Fruit fly (Drosophila melanogaster) whole organism, embryonic: ENCODE results near the gene Gr63a.
A peak's percentile ranks its signal among the peaks of the same experiment; 100 is the strongest.

ENCODE experiments used
- Adf1 ChIP-seq: fragments of 200-800 bp; sonication (Bioruptor generic); IDR thresholded peaks from 2 replicates; pipeline ENCODE4 v1.3.6; 2022; ENCODE audit warnings: missing biosample characterization, missing genetic modification characterization
- Awh ChIP-seq: fragments of 200-800 bp; sonication (Bioruptor generic); IDR thresholded peaks from 2 replicates; pipeline ENCODE4, ENCODE4 v1.3.6; 2022; ENCODE audit warnings: missing biosample characterization, missing genetic modification characterization
- CG10321 ChIP-seq: fragments of 200-800 bp; sonication (Bioruptor generic); IDR thresholded peaks from 2 replicates; pipeline ENCODE4 v1.3.6; 2022; ENCODE audit warnings: missing biosample characterization, missing genetic modification characterization
- CG10565 ChIP-seq: fragments of 200-800 bp; sonication (Bioruptor generic); optimal IDR thresholded peaks from 3 replicates; lab custom pipeline; 2016; ENCODE audit warnings: missing biosample characterization, mild to moderate bottlenecking, missing genetic modification characterization
- CG10959 ChIP-seq: fragments of 200-800 bp; sonication (Bioruptor generic); IDR thresholded peaks from 2 replicates; pipeline ENCODE4 v1.3.6; 2022; ENCODE audit warnings: missing biosample characterization, missing genetic modification characterization
- CG10979 ChIP-seq: fragments of 200-800 bp; sonication (Bioruptor generic); optimal IDR thresholded peaks from 2 replicates; lab custom pipeline; 2018; ENCODE audit warnings: missing biosample characterization, mild to moderate bottlenecking, missing genetic modification characterization, moderate library complexity
- CG11247 ChIP-seq: fragments of 200-800 bp; sonication (Bioruptor generic); IDR thresholded peaks from 2 replicates; pipeline ENCODE4 v1.3.6; 2022; ENCODE audit warnings: missing biosample characterization, missing genetic modification characterization
- CG11504 ChIP-seq: fragments of 200-800 bp; sonication (Bioruptor generic); optimal IDR thresholded peaks from 3 replicates; lab custom pipeline; 2019; ENCODE audit warnings: missing biosample characterization, mild to moderate bottlenecking, missing genetic modification characterization, moderate library complexity
- CG15073 ChIP-seq: fragments of 200-800 bp; sonication (Bioruptor generic); optimal IDR thresholded peaks from 2 replicates; lab custom pipeline; 2016; ENCODE audit warnings: missing biosample characterization, missing genetic modification characterization
- CG15269 ChIP-seq: fragments of 200-800 bp; sonication (Bioruptor generic); optimal IDR thresholded peaks from 2 replicates; lab custom pipeline; 2018; ENCODE audit warnings: missing biosample characterization, mild to moderate bottlenecking, missing genetic modification characterization, moderate library complexity
- CG1529 ChIP-seq: fragments of 200-800 bp; sonication (Bioruptor generic); optimal IDR thresholded peaks from 3 replicates; lab custom pipeline; 2018; ENCODE audit warnings: missing biosample characterization, missing genetic modification characterization
- CG17829 ChIP-seq: fragments of 200-800 bp; optimal IDR thresholded peaks from 2 replicates; lab custom pipeline; 2019; ENCODE audit warnings: missing biosample characterization, mild to moderate bottlenecking, missing genetic modification characterization, moderate library complexity
- CG30403 ChIP-seq: fragments of 200-800 bp; sonication (Bioruptor generic); optimal IDR thresholded peaks from 3 replicates; lab custom pipeline; 2016; ENCODE audit warnings: missing biosample characterization, missing genetic modification characterization
- CG4360 ChIP-seq: fragments of 200-800 bp; sonication (Bioruptor generic); IDR thresholded peaks from 2 replicates; pipeline ENCODE4 v1.3.6; 2022; ENCODE audit warnings: missing biosample characterization, missing genetic modification characterization
- CG5180 ChIP-seq: fragments of 200-800 bp; sonication (Bioruptor generic); optimal IDR thresholded peaks from 3 replicates; lab custom pipeline; 2017; ENCODE audit warnings: missing biosample characterization, missing genetic modification characterization, mild to moderate bottlenecking, moderate library complexity, missing genetic modification reagents
- CG5245 ChIP-seq: fragments of 200-800 bp; sonication (Bioruptor generic); optimal IDR thresholded peaks from 3 replicates; lab custom pipeline; 2016; ENCODE audit warnings: missing biosample characterization, missing genetic modification characterization
- CG7372 ChIP-seq: fragments of 200-800 bp; sonication (Bioruptor generic); IDR thresholded peaks from 2 replicates; pipeline ENCODE4 v1.3.6; 2022; ENCODE audit warnings: missing biosample characterization, missing genetic modification characterization
- CG7839 ChIP-seq: fragments of 200-800 bp; sonication (Bioruptor generic); optimal IDR thresholded peaks from 3 replicates; lab custom pipeline; 2018; ENCODE audit warnings: missing biosample characterization, mild to moderate bottlenecking, missing genetic modification characterization, moderate library complexity
- CG8388 ChIP-seq: fragments of 200-800 bp; sonication (Bioruptor generic); optimal IDR thresholded peaks from 2 replicates; lab custom pipeline; 2019; ENCODE audit warnings: missing biosample characterization, mild to moderate bottlenecking, missing genetic modification characterization, moderate library complexity
- CG9609 ChIP-seq: fragments of 200-800 bp; sonication (Bioruptor generic); optimal IDR thresholded peaks from 3 replicates; lab custom pipeline; 2016; ENCODE audit warnings: missing biosample characterization, missing genetic modification characterization
- D19B ChIP-seq: fragments of 200-800 bp; sonication (Bioruptor generic); optimal IDR thresholded peaks from 2 replicates; lab custom pipeline; 2017; ENCODE audit warnings: missing biosample characterization, mild to moderate bottlenecking, missing genetic modification characterization
- Dbx ChIP-seq: fragments of 200-800 bp; sonication (Bioruptor generic); IDR thresholded peaks from 3 replicates; pipeline ENCODE4 v1.3.6; 2022; ENCODE audit warnings: missing biosample characterization, missing genetic modification characterization
- Dref ChIP-seq: fragments of 200-800 bp; sonication (Bioruptor generic); IDR thresholded peaks from 2 replicates; pipeline ENCODE4 v1.3.6; 2022; ENCODE audit warnings: missing biosample characterization, missing genetic modification characterization
- Fer2 ChIP-seq: fragments of 200-800 bp; sonication (Bioruptor generic); optimal IDR thresholded peaks from 2 replicates; lab custom pipeline; 2018; ENCODE audit warnings: missing biosample characterization, mild to moderate bottlenecking, missing genetic modification characterization, moderate library complexity
- HLHmδ ChIP-seq: fragments of 200-800 bp; sonication (Bioruptor generic); optimal IDR thresholded peaks from 2 replicates; lab custom pipeline; 2018; ENCODE audit warnings: missing biosample characterization, mild to moderate bottlenecking, missing genetic modification characterization, moderate library complexity
- Hr51 ChIP-seq, 2 experiments: fragments of 200-800 bp; sonication (Bioruptor generic); optimal IDR thresholded peaks; 2 replicates in 1 of 2; 3 replicates in 1 of 2; lab custom pipeline; 2016 to 2018; ENCODE audit warnings: missing biosample characterization in 2 of 2, missing genetic modification characterization in 2 of 2, mild to moderate bottlenecking in 1 of 2, moderate library complexity in 1 of 2
- MBD-R2 ChIP-seq: fragments of 200-800 bp; sonication (Bioruptor generic); IDR thresholded peaks from 2 replicates; pipeline ENCODE4 v1.3.6; 2022; ENCODE audit warnings: missing biosample characterization, missing genetic modification characterization
- PHDP ChIP-seq: fragments of 200-800 bp; sonication (Bioruptor generic); optimal IDR thresholded peaks from 3 replicates; lab custom pipeline; 2018; ENCODE audit warnings: missing biosample characterization, mild to moderate bottlenecking, missing genetic modification characterization, moderate library complexity
- Sox100B ChIP-seq: fragments of 200-800 bp; sonication (Bioruptor generic); optimal IDR thresholded peaks from 3 replicates; lab custom pipeline; 2018; ENCODE audit warnings: missing biosample characterization, mild to moderate bottlenecking, missing genetic modification characterization
- Sox102F ChIP-seq: fragments of 200-800 bp; sonication (Bioruptor generic); optimal IDR thresholded peaks from 2 replicates; lab custom pipeline; 2018; ENCODE audit warnings: missing biosample characterization, mild to moderate bottlenecking, missing genetic modification characterization, moderate library complexity
- Xbp1 ChIP-seq: fragments of 200-800 bp; sonication (Bioruptor generic); optimal IDR thresholded peaks from 3 replicates; lab custom pipeline; 2016; ENCODE audit warnings: missing biosample characterization, mild to moderate bottlenecking, missing genetic modification characterization
- ac ChIP-seq: fragments of 200-800 bp; sonication (Bioruptor generic); optimal IDR thresholded peaks from 3 replicates; lab custom pipeline; 2017; ENCODE audit warnings: missing biosample characterization, mild to moderate bottlenecking, missing genetic modification characterization
- amos ChIP-seq: fragments of 200-800 bp; sonication (Bioruptor generic); IDR thresholded peaks from 2 replicates; pipeline ENCODE4 v1.3.6; 2022; ENCODE audit warnings: missing biosample characterization, missing genetic modification characterization; ENCODE audit not compliant: partially characterized antibody
- caup ChIP-seq: fragments of 200-800 bp; sonication (Bioruptor generic); optimal IDR thresholded peaks from 3 replicates; lab custom pipeline; 2017; ENCODE audit warnings: missing biosample characterization, mild to moderate bottlenecking, missing genetic modification characterization, moderate library complexity; ENCODE audit not compliant: severe bottlenecking
- chif ChIP-seq, 2 experiments: fragments of 200-800 bp; sonication (Bioruptor generic); optimal IDR thresholded peaks; 3 replicates each; lab custom pipeline; 2016; ENCODE audit warnings: missing biosample characterization in 2 of 2, missing genetic modification characterization in 2 of 2
- dmrt99B ChIP-seq: fragments of 200-800 bp; sonication (Bioruptor generic); optimal IDR thresholded peaks from 2 replicates; lab custom pipeline; 2018; ENCODE audit warnings: missing biosample characterization, mild to moderate bottlenecking, missing genetic modification characterization, moderate library complexity
- eve ChIP-seq, 2 experiments: fragments of >200 bp; optimal IDR thresholded peaks; 2 replicates each; lab custom pipeline; 2017; ENCODE audit warnings: missing biosample characterization in 2 of 2, missing genetic modification characterization in 2 of 2
- exex ChIP-seq: fragments of 200-800 bp; sonication (Bioruptor generic); optimal IDR thresholded peaks from 4 replicates; lab custom pipeline; 2018; ENCODE audit warnings: missing biosample characterization, mild to moderate bottlenecking, missing genetic modification characterization, moderate library complexity
- gcm ChIP-seq: fragments of 200-800 bp; sonication (Bioruptor generic); optimal IDR thresholded peaks from 2 replicates; lab custom pipeline; 2019; ENCODE audit warnings: missing biosample characterization, mild to moderate bottlenecking, missing genetic modification characterization, moderate library complexity
- hbn ChIP-seq: fragments of 200-800 bp; sonication (Bioruptor generic); IDR thresholded peaks from 2 replicates; pipeline ENCODE4 v1.3.6; 2022; ENCODE audit warnings: missing biosample characterization, missing genetic modification characterization; ENCODE audit not compliant: partially characterized antibody
- inv ChIP-seq: fragments of 200-800 bp; sonication (Bioruptor generic); IDR thresholded peaks from 2 replicates; pipeline ENCODE4 v1.3.6; 2022; ENCODE audit warnings: missing biosample characterization, missing genetic modification characterization; ENCODE audit not compliant: partially characterized antibody
- lmd ChIP-seq: fragments of 200-800 bp; sonication (Bioruptor generic); IDR thresholded peaks from 2 replicates; pipeline ENCODE4 v1.3.6; 2022; ENCODE audit warnings: missing biosample characterization, missing genetic modification characterization
- pho ChIP-seq: fragments of 200-800 bp; sonication (Bioruptor generic); optimal IDR thresholded peaks from 2 replicates; lab custom pipeline; 2016; ENCODE audit warnings: missing biosample characterization, missing genetic modification characterization
- pzg ChIP-seq: fragments of 200-800 bp; sonication (Bioruptor generic); optimal IDR thresholded peaks from 3 replicates; lab custom pipeline; 2018; ENCODE audit warnings: missing biosample characterization, mild to moderate bottlenecking, missing genetic modification characterization, moderate library complexity
- run ChIP-seq: fragments of 200-800 bp; sonication (Bioruptor generic); optimal IDR thresholded peaks from 3 replicates; lab custom pipeline; 2018; ENCODE audit warnings: missing biosample characterization, mild to moderate bottlenecking, missing genetic modification characterization
- sc ChIP-seq, 3 experiments: fragments of >200 bp in 2 of 3; fragments of 200-800 bp in 1 of 3; sonication (Bioruptor generic) in 1 of 3; optimal IDR thresholded peaks; 2 replicates in 2 of 3; 3 replicates in 1 of 3; lab custom pipeline; 2017; ENCODE audit warnings: mild to moderate bottlenecking in 1 of 3, missing biosample characterization in 1 of 3, missing genetic modification characterization in 1 of 3, missing genetic modification reagents in 1 of 3
- seq ChIP-seq: fragments of 200-800 bp; sonication (Bioruptor generic); IDR thresholded peaks from 2 replicates; pipeline ENCODE4 v1.3.6; 2022; ENCODE audit warnings: missing biosample characterization, missing genetic modification characterization
- sim ChIP-seq: fragments of 200-800 bp; sonication (Bioruptor generic); IDR thresholded peaks from 2 replicates; pipeline ENCODE4 v1.3.6; 2022; ENCODE audit warnings: missing biosample characterization, missing genetic modification characterization
- sob ChIP-seq: fragments of 200-800 bp; sonication (Bioruptor generic); IDR thresholded peaks from 2 replicates; pipeline ENCODE4 v1.3.6; 2022; ENCODE audit warnings: missing biosample characterization, missing genetic modification characterization
- tx ChIP-seq: fragments of 200-800 bp; sonication (Bioruptor generic); optimal IDR thresholded peaks from 2 replicates; lab custom pipeline; 2016; ENCODE audit warnings: missing biosample characterization, missing genetic modification characterization

Gr63a gene

DNA sequence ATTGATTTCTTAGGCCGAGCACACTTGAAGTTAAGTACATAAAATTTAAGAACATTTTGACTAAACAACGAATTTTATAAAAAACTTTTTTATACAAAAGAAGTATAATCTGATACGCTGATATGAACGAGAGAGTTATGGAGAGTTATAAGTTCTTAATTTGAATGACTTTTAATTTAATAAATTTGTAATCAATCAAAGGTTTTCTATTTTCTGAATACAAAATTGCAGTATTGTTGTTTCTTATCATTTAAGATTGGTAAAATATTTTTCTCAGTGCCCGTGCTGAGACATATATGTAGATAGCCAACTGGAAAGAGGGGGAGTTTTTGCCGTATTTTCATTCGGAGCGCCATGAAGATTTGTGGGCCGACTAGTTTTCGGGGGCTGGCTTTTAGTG lies 23.3 kb downstream of the Gr63a start (continued):
- TF ChIP-seq ac (GFP tag; lab: Kevin White, UChicago) = no peak
- no peak for TF ChIP-seq exex (tag; lab: Kevin White, UChicago)
- TF ChIP-seq Fer2 (tag; lab: Kevin White, UChicago) = no peak
- no peak for TF ChIP-seq HLHmδ (GFP tag; lab: Kevin White, UChicago)
- TF ChIP-seq Awh = no peak
- no peak for TF ChIP-seq CG10321 (GFP tag; lab: Robert Waterston, UW)
- no peak for TF ChIP-seq CG5180 (GFP tag; lab: Kevin White, UChicago)
- no peak for TF ChIP-seq sob (GFP tag; lab: Robert Waterston, UW)
- TF ChIP-seq CG15073 (GFP tag; lab: Kevin White, UChicago) = no peak
- TF ChIP-seq CG4360 (GFP tag; lab: Robert Waterston, UW) = no peak
- TF ChIP-seq CG1529 (GFP tag; lab: Kevin White, UChicago) = peak; percentile 41
- no peak for TF ChIP-seq sc (optimal IDR thresholded peaks at IDR 0.05; lab: Kevin White, UChicago)
- peak; percentile 57 for TF ChIP-seq sc (GFP tag; optimal IDR thresholded peaks at IDR 0.05; lab: Kevin White, UChicago)
- TF ChIP-seq eve (GFP tag; optimal IDR thresholded peaks at IDR 0.05; lab: Kevin White, UChicago) = no peak
- TF ChIP-seq run = no peak
- TF ChIP-seq Sox102F (GFP tag; lab: Kevin White, UChicago) = peak; percentile 62
- no peak for TF ChIP-seq tx (GFP tag; lab: Kevin White, UChicago)
- no peak for TF ChIP-seq inv
- peak; percentile 47 for TF ChIP-seq CG30403 (GFP tag; lab: Kevin White, UChicago)
- no peak for TF ChIP-seq hbn (GFP tag; lab: Robert Waterston, UW)
- TF ChIP-seq Adf1 (GFP tag; lab: Robert Waterston, UW) = no peak
- no peak for TF ChIP-seq CG5245 (GFP tag; lab: Kevin White, UChicago)
- no peak for TF ChIP-seq CG10565 (GFP tag; lab: Kevin White, UChicago)
- no peak for TF ChIP-seq seq (GFP tag; lab: Robert Waterston, UW)
- peak; percentile 37 for TF ChIP-seq CG11504 (tag; lab: Kevin White, UChicago)
- no peak for TF ChIP-seq CG7372 (GFP tag; lab: Robert Waterston, UW)
- TF ChIP-seq dmrt99B = peak; percentile 12
- TF ChIP-seq caup = no peak
- no peak for TF ChIP-seq CG15269
- TF ChIP-seq CG17829 (tag; lab: Kevin White, UChicago) = peak; percentile 65
- TF ChIP-seq CG10979 (tag; lab: Kevin White, UChicago) = peak; percentile 77
- no peak for TF ChIP-seq Dref (GFP tag; lab: Robert Waterston, UW)
- no peak for TF ChIP-seq CG11247 (GFP tag; lab: Robert Waterston, UW)
- TF ChIP-seq CG7839 = peak; percentile 53
- no peak for TF ChIP-seq pho (GFP tag; lab: Kevin White, UChicago)
- no peak for TF ChIP-seq D19B (GFP tag; lab: Kevin White, UChicago)
- peak; percentile 19 for TF ChIP-seq gcm
- TF ChIP-seq CG10959 = no peak
- no peak for TF ChIP-seq CG9609 (GFP tag; lab: Kevin White, UChicago)
- no peak for TF ChIP-seq amos
- TF ChIP-seq Xbp1 (GFP tag; lab: Kevin White, UChicago) = peak; percentile 4
- TF ChIP-seq MBD-R2 = no peak
- peak; percentile 37 for TF ChIP-seq Sox100B (GFP tag; lab: Kevin White, UChicago)
- TF ChIP-seq Dbx (GFP tag; lab: Robert Waterston, UW) = no peak
- TF ChIP-seq CG8388 (GFP tag; lab: Kevin White, UChicago) = peak; percentile 69
- peak in 1 of 2 experiments; percentile 3 for TF ChIP-seq Hr51 (GFP tag; optimal IDR thresholded peaks at IDR 0.05; lab: Kevin White, UChicago)
- TF ChIP-seq pzg (GFP tag; lab: Kevin White, UChicago) = no peak
- TF ChIP-seq PHDP (tag; lab: Kevin White, UChicago) = peak; percentile 58
- TF ChIP-seq lmd (GFP tag; lab: Robert Waterston, UW) = no peak
- no peak for TF ChIP-seq sim (GFP tag; lab: Robert Waterston, UW)
- peak; percentile 13 to 36 for TF ChIP-seq chif (GFP tag; optimal IDR thresholded peaks at IDR 0.05; lab: Kevin White, UChicago)
